Fruit fly (Drosophila melanogaster) whole organism, pupa: ENCODE measurements around the gene Cyp308a1.

Experiments used
- CG13204 ChIP-seq: fragments of 200-800 bp; sonication (Bioruptor generic); optimal IDR thresholded peaks from 2 replicates; lab custom pipeline; 2018; ENCODE audit warnings: missing biosample characterization, mild to moderate bottlenecking, missing genetic modification characterization, moderate library complexity
- CG15710 ChIP-seq: fragments of 200-800 bp; sonication (Bioruptor generic); optimal IDR thresholded peaks from 2 replicates; lab custom pipeline; 2018; ENCODE audit warnings: missing biosample characterization, mild to moderate bottlenecking, missing genetic modification characterization, moderate library complexity
- CG17806 ChIP-seq: fragments of 200-800 bp; sonication (Bioruptor generic); optimal IDR thresholded peaks from 2 replicates; lab custom pipeline; 2018; ENCODE audit warnings: missing biosample characterization, mild to moderate bottlenecking, missing genetic modification characterization, moderate library complexity
- CG9948 ChIP-seq: fragments of 200-800 bp; sonication (Bioruptor generic); optimal IDR thresholded peaks from 2 replicates; lab custom pipeline; 2018; ENCODE audit warnings: missing biosample characterization, mild to moderate bottlenecking, missing genetic modification characterization, moderate library complexity
- D1 ChIP-seq: fragments of 200-800 bp; sonication (Bioruptor generic); optimal IDR thresholded peaks from 2 replicates; lab custom pipeline; 2018; ENCODE audit warnings: missing biosample characterization, mild to moderate bottlenecking, missing genetic modification characterization, moderate library complexity
- Ets98B ChIP-seq: fragments of 200-800 bp; sonication (Bioruptor generic); IDR thresholded peaks from 2 replicates; pipeline ENCODE4 v1.3.6; 2022; ENCODE audit warnings: missing biosample characterization, missing genetic modification characterization
- Pif1A ChIP-seq: fragments of 200-800 bp; sonication (Bioruptor generic); optimal IDR thresholded peaks from 3 replicates; lab custom pipeline; 2016; ENCODE audit warnings: missing biosample characterization, missing genetic modification characterization
- Pif1B ChIP-seq: fragments of 200-800 bp; sonication (Bioruptor generic); optimal IDR thresholded peaks from 3 replicates; lab custom pipeline; 2016; ENCODE audit warnings: missing biosample characterization, missing genetic modification characterization
- gl ChIP-seq: fragments of 200-800 bp; sonication (Bioruptor generic); optimal IDR thresholded peaks from 2 replicates; lab custom pipeline; 2018; ENCODE audit warnings: missing biosample characterization, mild to moderate bottlenecking, missing genetic modification characterization
- rn ChIP-seq: fragments of 200-800 bp; sonication (Bioruptor generic); IDR thresholded peaks from 2 replicates; pipeline ENCODE4 v1.3.6; 2022; ENCODE audit warnings: missing biosample characterization, missing genetic modification characterization

- TF ChIP-seq gl: no peak
- TF ChIP-seq CG13204 (GFP tag; lab: Kevin White, UChicago): no peak
- TF ChIP-seq CG17806: no peak
- TF ChIP-seq CG9948 (tag; lab: Kevin White, UChicago): no peak
- no peak for TF ChIP-seq Pif1B (GFP tag; lab: Kevin White, UChicago)
- TF ChIP-seq CG15710: no peak
- no peak for TF ChIP-seq Pif1A (GFP tag; lab: Kevin White, UChicago)
- TF ChIP-seq D1 (tag; lab: Kevin White, UChicago): no peak
- no peak for TF ChIP-seq Ets98B (GFP tag; lab: Robert Waterston, UW)
- no peak for TF ChIP-seq rn (GFP tag; lab: Robert Waterston, UW)
Measured at dm6 chrX:18701752-18702151, 7.9 kb upstream of the Cyp308a1 start.
